Worm (Caenorhabditis elegans) whole organism, L1 larva: ENCODE measurements around the gene pdzd-8.

Experiments used
- C04F5.9 ChIP-seq: sonication (generic microtip); optimal IDR thresholded peaks from 2 replicates; lab custom pipeline; 2016; ENCODE audit warnings: missing genetic modification characterization, missing compliant biosample characterization
- Y116A8C.19 ChIP-seq: sonication (generic microtip); optimal IDR thresholded peaks from 2 replicates; lab custom pipeline; 2016; ENCODE audit warnings: missing compliant biosample characterization, missing genetic modification characterization, borderline replicate concordance
- aha-1 ChIP-seq: fragments of 150-350 bp; optimal IDR thresholded peaks from 2 replicates; lab custom pipeline; 2014; ENCODE audit warnings: missing biosample characterization, missing genetic modification characterization
- alr-1 ChIP-seq: fragments of 200-800 bp; sonication (Bioruptor generic); optimal IDR thresholded peaks from 2 replicates; lab custom pipeline; 2018; ENCODE audit warnings: borderline replicate concordance, mild to moderate bottlenecking, missing genetic modification characterization, missing compliant biosample characterization
- aly-2 ChIP-seq: fragments of 150-350 bp; optimal IDR thresholded peaks from 2 replicates; lab custom pipeline; 2014; ENCODE audit warnings: missing biosample characterization, missing genetic modification characterization
- ama-1 ChIP-seq: fragments of 150-350 bp; optimal IDR thresholded peaks from 2 replicates; lab custom pipeline; 2014
- blmp-1 ChIP-seq: fragments of 150-350 bp; optimal IDR thresholded peaks from 2 replicates; lab custom pipeline; 2014; ENCODE audit warnings: missing biosample characterization, missing genetic modification characterization
- ceh-8 ChIP-seq: fragments of 200-800 bp; sonication (Bioruptor generic); optimal IDR thresholded peaks from 2 replicates; lab custom pipeline; 2018; ENCODE audit warnings: mild to moderate bottlenecking, missing genetic modification characterization, moderate library complexity, missing compliant biosample characterization
- ces-1 ChIP-seq: fragments of 150-350 bp; optimal IDR thresholded peaks from 2 replicates; lab custom pipeline; 2014; ENCODE audit warnings: missing biosample characterization, missing genetic modification reagents, missing genetic modification characterization
- dsc-1 ChIP-seq: sonication (generic microtip); optimal IDR thresholded peaks from 2 replicates; lab custom pipeline; 2016; ENCODE audit warnings: mild to moderate bottlenecking, missing genetic modification characterization, missing compliant biosample characterization
- efl-3 ChIP-seq: fragments of 200-800 bp; sonication (Bioruptor generic); optimal IDR thresholded peaks from 2 replicates; lab custom pipeline; 2018; ENCODE audit warnings: mild to moderate bottlenecking, missing genetic modification characterization, missing compliant biosample characterization
- egl-13 ChIP-seq: sonication (generic microtip); optimal IDR thresholded peaks from 2 replicates; lab custom pipeline; 2016; ENCODE audit warnings: missing genotype, missing genetic modification reagents, missing genetic modification characterization, missing compliant biosample characterization
- egl-27 ChIP-seq, 2 experiments: fragments of 150-350 bp in 1 of 2; sonication (generic microtip); optimal IDR thresholded peaks; 3 replicates each; lab custom pipeline; 2017 to 2018; ENCODE audit warnings: missing biosample characterization in 2 of 2, missing genetic modification characterization in 2 of 2, missing genetic modification reagents in 2 of 2
- ets-5 ChIP-seq: fragments of 200-800 bp; sonication (Bioruptor generic); IDR thresholded peaks from 2 replicates; pipeline ENCODE4 v1.3.6; 2022; ENCODE audit warnings: missing genetic modification characterization, missing compliant biosample characterization
- fkh-10 ChIP-seq: sonication (generic microtip); optimal IDR thresholded peaks from 2 replicates; lab custom pipeline; 2017; ENCODE audit warnings: missing biosample characterization, missing genetic modification reagents, missing genetic modification characterization
- fkh-8 ChIP-seq: sonication (generic microtip); optimal IDR thresholded peaks from 2 replicates; lab custom pipeline; 2016; ENCODE audit warnings: mild to moderate bottlenecking, missing genetic modification characterization, missing compliant biosample characterization
- grh-1 ChIP-seq: fragments of 200-800 bp; sonication (Bioruptor generic); IDR thresholded peaks from 2 replicates; pipeline ENCODE4 v1.3.6; 2022; ENCODE audit warnings: missing genetic modification reagents, missing genetic modification characterization, missing compliant biosample characterization
- hpl-2 ChIP-seq: fragments of 150-350 bp; optimal IDR thresholded peaks from 2 replicates; lab custom pipeline; 2014; ENCODE audit warnings: missing biosample characterization, missing genetic modification reagents, missing genetic modification characterization
- irx-1 ChIP-seq: sonication (generic microtip); optimal IDR thresholded peaks from 2 replicates; lab custom pipeline; 2016; ENCODE audit warnings: missing genetic modification characterization, missing compliant biosample characterization
- isw-1 ChIP-seq: fragments of 200-800 bp; sonication (Bioruptor generic); IDR thresholded peaks from 2 replicates; pipeline ENCODE4 v1.3.6; 2022; ENCODE audit warnings: missing genetic modification characterization, missing compliant biosample characterization
- lin-14 ChIP-seq: fragments of 200-800 bp; sonication (Bioruptor generic); optimal IDR thresholded peaks from 2 replicates; lab custom pipeline; 2018; ENCODE audit warnings: mild to moderate bottlenecking, missing genetic modification characterization, moderate library complexity, missing compliant biosample characterization
- lin-35 ChIP-seq, 2 experiments: fragments of 150-350 bp; optimal IDR thresholded peaks; 2 replicates each; lab custom pipeline; 2014; ENCODE audit warnings: missing biosample characterization in 2 of 2, missing genetic modification characterization in 2 of 2, missing genetic modification reagents in 2 of 2
- lin-39 ChIP-seq: fragments of 150-350 bp; optimal IDR thresholded peaks from 2 replicates; lab custom pipeline; 2014; ENCODE audit warnings: missing biosample characterization, missing genetic modification reagents, missing genetic modification characterization
- lir-3 ChIP-seq: sonication (generic microtip); optimal IDR thresholded peaks from 2 replicates; lab custom pipeline; 2016; ENCODE audit warnings: mild to moderate bottlenecking, missing genetic modification characterization, moderate library complexity, missing compliant biosample characterization; ENCODE audit not compliant: poor library complexity
- lsy-2 ChIP-seq, 2 experiments: fragments of 150-350 bp; optimal IDR thresholded peaks; 2 replicates each; lab custom pipeline; 2014; ENCODE audit warnings: missing biosample characterization in 2 of 2, missing genetic modification characterization in 2 of 2
- mdl-1 ChIP-seq, 2 experiments: fragments of 150-350 bp; optimal IDR thresholded peaks; 2 replicates each; lab custom pipeline; 2014 to 2017; ENCODE audit warnings: missing biosample characterization in 2 of 2, missing genetic modification characterization in 2 of 2, inconsistent platforms in 1 of 2
- mef-2 ChIP-seq: fragments of 150-350 bp; optimal IDR thresholded peaks from 2 replicates; lab custom pipeline; 2014; ENCODE audit warnings: missing biosample characterization, missing genetic modification characterization
- mep-1 ChIP-seq: fragments of 150-350 bp; optimal IDR thresholded peaks from 2 replicates; lab custom pipeline; 2014; ENCODE audit warnings: missing biosample characterization, missing genetic modification characterization
- nhr-11 ChIP-seq: fragments of 150-350 bp; optimal IDR thresholded peaks from 2 replicates; lab custom pipeline; 2014; ENCODE audit warnings: missing biosample characterization, missing genetic modification characterization
- nhr-20 ChIP-seq: sonication (generic microtip); optimal IDR thresholded peaks from 2 replicates; lab custom pipeline; 2016; ENCODE audit warnings: mild to moderate bottlenecking, missing genetic modification characterization, missing compliant biosample characterization
- nhr-237 ChIP-seq: fragments of 150-350 bp; optimal IDR thresholded peaks from 2 replicates; lab custom pipeline; 2014; ENCODE audit warnings: missing biosample characterization, missing genetic modification characterization
- nhr-47 ChIP-seq: sonication (generic microtip); optimal IDR thresholded peaks from 2 replicates; lab custom pipeline; 2016; ENCODE audit warnings: mild to moderate bottlenecking, missing genetic modification characterization, moderate library complexity, missing compliant biosample characterization
- nhr-71 ChIP-seq: sonication (generic microtip); optimal IDR thresholded peaks from 2 replicates; lab custom pipeline; 2016; ENCODE audit warnings: mild to moderate bottlenecking, missing genetic modification characterization, moderate library complexity, missing compliant biosample characterization
- nhr-76 ChIP-seq: sonication (generic microtip); optimal IDR thresholded peaks from 2 replicates; lab custom pipeline; 2017; ENCODE audit warnings: missing biosample characterization, missing genetic modification characterization
- nhr-77 ChIP-seq: fragments of 150-350 bp; optimal IDR thresholded peaks from 2 replicates; lab custom pipeline; 2014; ENCODE audit warnings: missing biosample characterization, missing genetic modification characterization
- nhr-84 ChIP-seq: sonication (generic microtip); optimal IDR thresholded peaks from 2 replicates; lab custom pipeline; 2017; ENCODE audit warnings: missing biosample characterization, missing genetic modification characterization
- nhr-85 ChIP-seq: sonication (generic microtip); peaks from one replicate; lab custom pipeline; 2016; ENCODE audit warnings: missing genetic modification characterization, inconsistent platforms, missing compliant biosample characterization
- pax-3 ChIP-seq: fragments of 200-800 bp; sonication (Bioruptor generic); optimal IDR thresholded peaks from 2 replicates; lab custom pipeline; 2018; ENCODE audit warnings: mild to moderate bottlenecking, missing genetic modification characterization, moderate library complexity, missing compliant biosample characterization
- rnt-1 ChIP-seq: sonication (generic microtip); optimal IDR thresholded peaks from 2 replicates; lab custom pipeline; 2016; ENCODE audit warnings: mild to moderate bottlenecking, missing genetic modification characterization, moderate library complexity, missing compliant biosample characterization
- snu-23 ChIP-seq: sonication (generic microtip); optimal IDR thresholded peaks from 2 replicates; lab custom pipeline; 2016; ENCODE audit warnings: missing genetic modification characterization, missing compliant biosample characterization
- sox-4 ChIP-seq: sonication (generic microtip); optimal IDR thresholded peaks from 2 replicates; lab custom pipeline; 2016; ENCODE audit warnings: missing genetic modification characterization, missing compliant biosample characterization
- sup-37 ChIP-seq: fragments of 200-800 bp; sonication (Bioruptor generic); optimal IDR thresholded peaks from 2 replicates; lab custom pipeline; 2018; ENCODE audit warnings: mild to moderate bottlenecking, missing genetic modification characterization, missing compliant biosample characterization
- swsn-7 ChIP-seq: sonication (generic microtip); optimal IDR thresholded peaks from 2 replicates; lab custom pipeline; 2016; ENCODE audit warnings: missing genetic modification characterization, missing compliant biosample characterization
- tbx-2 ChIP-seq: sonication (generic microtip); optimal IDR thresholded peaks from 2 replicates; lab custom pipeline; 2016; ENCODE audit warnings: missing genetic modification characterization, missing compliant biosample characterization
- tlp-1 ChIP-seq: fragments of 150-350 bp; optimal IDR thresholded peaks from 2 replicates; lab custom pipeline; 2014; ENCODE audit warnings: missing biosample characterization, missing genetic modification characterization
- unc-130 ChIP-seq: fragments of 150-350 bp; optimal IDR thresholded peaks from 2 replicates; lab custom pipeline; 2017; ENCODE audit warnings: missing biosample characterization, missing genetic modification characterization, inconsistent platforms
- unc-30 ChIP-seq: sonication (generic microtip); optimal IDR thresholded peaks from 2 replicates; lab custom pipeline; 2017; ENCODE audit warnings: missing biosample characterization, missing genetic modification characterization
- unc-62 ChIP-seq: fragments of 150-350 bp; optimal IDR thresholded peaks from 2 replicates; lab custom pipeline; 2014; ENCODE audit warnings: missing biosample characterization, missing genetic modification reagents, missing genetic modification characterization
- unc-86 ChIP-seq: sonication (generic microtip); optimal IDR thresholded peaks from 2 replicates; lab custom pipeline; 2016; ENCODE audit warnings: missing genetic modification characterization, missing compliant biosample characterization
- xbp-1 ChIP-seq: sonication (generic microtip); optimal IDR thresholded peaks from 2 replicates; lab custom pipeline; 2016; ENCODE audit warnings: missing genetic modification characterization, missing compliant biosample characterization
- zag-1 ChIP-seq: fragments of 150-350 bp; optimal IDR thresholded peaks from 2 replicates; lab custom pipeline; 2014; ENCODE audit warnings: missing biosample characterization, missing genetic modification characterization
- ztf-11 ChIP-seq, 2 experiments: sonication (generic microtip); optimal IDR thresholded peaks; 2 replicates each; lab custom pipeline; 2016 to 2017; ENCODE audit warnings: missing genetic modification characterization in 2 of 2, missing biosample characterization in 1 of 2, missing compliant biosample characterization in 1 of 2

Gene pdzd-8

DNA sequence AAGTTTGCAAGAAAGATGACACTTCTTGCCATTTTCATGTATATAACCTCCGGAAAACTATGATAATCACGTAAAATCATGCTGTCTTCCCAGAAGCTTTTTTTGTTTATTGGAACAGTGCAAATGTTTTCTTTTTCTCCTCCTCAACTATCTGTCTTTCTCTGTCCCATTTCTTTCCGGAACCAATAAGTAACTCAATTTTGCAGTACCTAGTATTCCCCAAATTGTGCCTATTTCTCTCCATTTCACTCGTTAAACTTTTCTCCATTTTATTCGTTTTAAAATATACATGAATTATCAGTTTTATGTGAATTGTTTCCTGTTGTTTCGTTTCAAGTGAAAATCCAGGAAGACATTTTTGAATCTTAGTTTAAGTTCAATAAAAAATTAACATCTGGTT is 31.9 kb upstream of the pdzd-8 start:
- TF ChIP-seq fkh-10 (GFP tag; lab: Kevin White, UChicago): peak; percentile 17
- TF ChIP-seq lin-14 (GFP tag; lab: Kevin White, UChicago): peak; percentile 45
- no peak for TF ChIP-seq ets-5 (GFP tag; lab: Robert Waterston, UW)
- TF ChIP-seq mef-2 (tag; lab: Kevin White, UChicago): no peak
- TF ChIP-seq, all 84 proteins: peak for 2

DNA sequence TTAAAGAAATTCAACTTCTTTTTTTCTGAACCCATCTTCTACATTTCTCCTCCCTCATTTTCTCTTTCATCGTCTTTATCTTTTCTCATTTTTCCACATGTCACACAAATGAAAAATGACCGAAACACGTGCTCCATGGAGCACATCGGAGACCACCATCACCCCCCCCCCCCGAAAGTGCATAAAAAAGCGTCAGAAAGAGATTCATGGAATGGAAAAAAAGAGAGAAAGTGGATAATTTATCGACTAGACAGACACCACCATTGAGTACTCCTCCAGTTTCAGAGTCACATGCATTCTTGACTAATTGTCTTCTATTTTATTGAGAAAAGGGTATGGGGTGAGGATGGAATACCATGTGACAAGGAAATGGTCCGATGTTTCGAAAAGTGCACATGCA is 28.2 kb upstream of the pdzd-8 start:
- TF ChIP-seq ama-1 (no peak), egl-27 (tag; optimal IDR thresholded peaks at IDR 0.05; lab: Kevin White, UChicago) (no peak), blmp-1 (tag; lab: Kevin White, UChicago) (no peak), tlp-1 (tag; lab: Kevin White, UChicago) (no peak), isw-1 (peak; percentile 20; the same call in 1 of the 2 replicates), sup-37 (GFP tag; lab: Kevin White, UChicago) (peak; percentile 24), zag-1 (tag; lab: Kevin White, UChicago) (no peak), lir-3 (tag; lab: Kevin White, UChicago) (peak; percentile 20), nhr-11 (no peak), nhr-237 (no peak), pax-3 (tag; lab: Kevin White, UChicago) (peak; percentile 0), alr-1 (tag; lab: Kevin White, UChicago) (no peak), lsy-2 (tag; optimal IDR thresholded peaks at IDR 0.05; lab: Kevin White, UChicago) (peak; percentile 31 to 62), ces-1 (GFP tag; lab: Kevin White, UChicago) (no peak), mep-1 (tag; lab: Kevin White, UChicago) (peak; percentile 47), hpl-2 (GFP tag; lab: Kevin White, UChicago) (no peak), mdl-1 (tag; optimal IDR thresholded peaks at IDR 0.05; lab: Kevin White, UChicago) (peak in 1 of 2 experiments; percentile 52), unc-62 (GFP tag; lab: Kevin White, UChicago) (no peak), fkh-8 (peak; percentile 73), ceh-8 (peak; percentile 86), aha-1 (tag; lab: Kevin White, UChicago) (no peak), Y116A8C.19 (no peak), nhr-76 (no peak), unc-86 (tag; lab: Kevin White, UChicago) (peak; percentile 55), unc-130 (peak; percentile 30), efl-3 (no peak), rnt-1 (tag; lab: Kevin White, UChicago) (peak; percentile 64), irx-1 (tag; lab: Kevin White, UChicago) (peak; percentile 32), xbp-1 (tag; lab: Kevin White, UChicago) (peak; percentile 50), nhr-20 (tag; lab: Kevin White, UChicago) (peak; percentile 62), mef-2 (tag; lab: Kevin White, UChicago) (no peak), nhr-84 (no peak), grh-1 (GFP tag; lab: Robert Waterston, UW) (no peak), lin-39 (peak; percentile 67), swsn-7 (tag; lab: Kevin White, UChicago) (peak; percentile 42), snu-23 (GFP tag; lab: Kevin White, UChicago) (peak; percentile 52), ztf-11 (tag; optimal IDR thresholded peaks at IDR 0.05; lab: Kevin White, UChicago) (peak in 1 of 2 experiments; percentile 29), C04F5.9 (no peak), nhr-85 (no peak), fkh-10 (GFP tag; lab: Kevin White, UChicago) (no peak), unc-30 (tag; lab: Kevin White, UChicago) (no peak), tbx-2 (tag; lab: Kevin White, UChicago) (peak; percentile 60), nhr-77 (tag; lab: Kevin White, UChicago) (no peak), dsc-1 (tag; lab: Kevin White, UChicago) (peak; percentile 76), lin-35 (GFP tag; optimal IDR thresholded peaks at IDR 0.05; lab: Kevin White, UChicago) (no peak), nhr-47 (peak; percentile 69), sox-4 (tag; lab: Kevin White, UChicago) (no peak), nhr-71 (tag; lab: Kevin White, UChicago) (peak; percentile 91), egl-13 (tag; lab: Kevin White, UChicago) (peak; percentile 23), aly-2 (tag; lab: Kevin White, UChicago) (no peak)
